Fruit fly (Drosophila melanogaster) whole organism, embryonic: ENCODE measurements around the gene Gr63a.

Experiments used
- Ada2b ChIP-seq: fragments of 200-800 bp; sonication (Bioruptor generic); IDR thresholded peaks from 2 replicates; pipeline ENCODE4 v1.3.6; 2022; ENCODE audit warnings: missing biosample characterization, missing genetic modification characterization
- B-H1 ChIP-seq: fragments of 200-800 bp; sonication (Bioruptor generic); IDR thresholded peaks from 3 replicates; pipeline ENCODE4 v1.3.6; 2022; ENCODE audit warnings: missing biosample characterization, missing genetic modification characterization
- C15 ChIP-seq: fragments of 200-800 bp; sonication (Bioruptor generic); IDR thresholded peaks from 3 replicates; pipeline ENCODE4 v1.3.6; 2022; ENCODE audit warnings: missing biosample characterization, missing genetic modification characterization
- CG1024 ChIP-seq: fragments of 200-800 bp; sonication (Bioruptor generic); IDR thresholded peaks from 2 replicates; pipeline ENCODE4 v1.3.6; 2022; ENCODE audit warnings: missing biosample characterization, missing genetic modification characterization
- CG11695 ChIP-seq: fragments of 200-800 bp; sonication (Bioruptor generic); IDR thresholded peaks from 3 replicates; pipeline ENCODE4 v1.3.6; 2022; ENCODE audit warnings: missing biosample characterization, missing genetic modification characterization
- CG15011 ChIP-seq: fragments of 200-800 bp; sonication (Bioruptor generic); optimal IDR thresholded peaks from 3 replicates; lab custom pipeline; 2018; ENCODE audit warnings: missing biosample characterization, mild to moderate bottlenecking, missing genetic modification characterization
- CG1529 ChIP-seq: fragments of 200-800 bp; sonication (Bioruptor generic); optimal IDR thresholded peaks from 3 replicates; lab custom pipeline; 2018; ENCODE audit warnings: missing biosample characterization, missing genetic modification characterization
- CG1647 ChIP-seq: fragments of 200-800 bp; sonication (Bioruptor generic); optimal IDR thresholded peaks from 3 replicates; lab custom pipeline; 2016; ENCODE audit warnings: missing biosample characterization, missing genetic modification characterization
- CG16779 ChIP-seq: fragments of 200-800 bp; sonication (Bioruptor generic); IDR thresholded peaks from 2 replicates; pipeline ENCODE4 v1.3.6; 2022; ENCODE audit warnings: missing biosample characterization, missing genetic modification characterization
- CG1832 ChIP-seq: fragments of 200-800 bp; sonication (Bioruptor generic); optimal IDR thresholded peaks from 2 replicates; lab custom pipeline; 2017; ENCODE audit warnings: missing biosample characterization, mild to moderate bottlenecking, missing genetic modification characterization, inconsistent platforms
- CG18619 ChIP-seq: fragments of 200-800 bp; sonication (Bioruptor generic); optimal IDR thresholded peaks from 3 replicates; lab custom pipeline; 2017; ENCODE audit warnings: missing biosample characterization, mild to moderate bottlenecking, missing genetic modification characterization
- CG31224 ChIP-seq: fragments of 200-800 bp; sonication (Bioruptor generic); IDR thresholded peaks from 2 replicates; pipeline ENCODE4 v1.3.6; 2022; ENCODE audit warnings: missing biosample characterization, missing genetic modification characterization
- CG31388 ChIP-seq: fragments of 200-800 bp; sonication (Bioruptor generic); optimal IDR thresholded peaks from 2 replicates; lab custom pipeline; 2016; ENCODE audit warnings: missing biosample characterization, missing genetic modification characterization
- CG3838 ChIP-seq: fragments of 200-800 bp; sonication (Bioruptor generic); optimal IDR thresholded peaks from 3 replicates; lab custom pipeline; 2016; ENCODE audit warnings: missing biosample characterization, missing genetic modification characterization
- CG4328 ChIP-seq: fragments of 200-800 bp; sonication (Bioruptor generic); optimal IDR thresholded peaks from 3 replicates; lab custom pipeline; 2017; ENCODE audit warnings: missing biosample characterization, missing genetic modification reagents, missing genetic modification characterization
- CG4424 ChIP-seq: fragments of 200-800 bp; sonication (Bioruptor generic); optimal IDR thresholded peaks from 3 replicates; lab custom pipeline; 2016; ENCODE audit warnings: missing biosample characterization, missing genetic modification characterization
- CG4617 ChIP-seq: fragments of 200-800 bp; sonication (Bioruptor generic); optimal IDR thresholded peaks from 3 replicates; lab custom pipeline; 2016; ENCODE audit warnings: missing biosample characterization, missing genetic modification characterization, borderline replicate concordance
- CG6689 ChIP-seq: fragments of 200-800 bp; sonication (Bioruptor generic); IDR thresholded peaks from 2 replicates; pipeline ENCODE4 v1.3.6; 2022; ENCODE audit warnings: missing biosample characterization, missing genetic modification characterization
- CG6813 ChIP-seq: fragments of 200-800 bp; sonication (Bioruptor generic); optimal IDR thresholded peaks from 2 replicates; lab custom pipeline; 2017; ENCODE audit warnings: missing biosample characterization, missing genetic modification characterization, mild to moderate bottlenecking, moderate library complexity, missing genetic modification reagents
- CG7786 ChIP-seq: fragments of 200-800 bp; sonication (Bioruptor generic); optimal IDR thresholded peaks from 2 replicates; lab custom pipeline; 2016; ENCODE audit warnings: missing biosample characterization, missing genetic modification characterization
- CG9797 ChIP-seq: fragments of 200-800 bp; sonication (Bioruptor generic); optimal IDR thresholded peaks from 3 replicates; lab custom pipeline; 2018; ENCODE audit warnings: missing biosample characterization, mild to moderate bottlenecking, missing genetic modification characterization
- CHES-1-like ChIP-seq: fragments of 200-800 bp; sonication (Bioruptor generic); optimal IDR thresholded peaks from 2 replicates; lab custom pipeline; 2016; ENCODE audit warnings: missing biosample characterization, missing genetic modification characterization
- Camta ChIP-seq: fragments of 200-800 bp; sonication (Bioruptor generic); optimal IDR thresholded peaks from 2 replicates; lab custom pipeline; 2016; ENCODE audit warnings: missing biosample characterization, missing genetic modification characterization
- Deaf1 ChIP-seq: fragments of 200-800 bp; optimal IDR thresholded peaks from 3 replicates; lab custom pipeline; 2019; ENCODE audit warnings: missing biosample characterization, mild to moderate bottlenecking, missing genetic modification characterization, moderate library complexity
- Dip2 ChIP-seq: fragments of 200-800 bp; sonication (Bioruptor generic); IDR thresholded peaks from 2 replicates; pipeline ENCODE4 v1.3.6; 2022; ENCODE audit warnings: missing biosample characterization, missing genetic modification characterization
- Ets97D ChIP-seq: fragments of 200-800 bp; sonication (Bioruptor generic); optimal IDR thresholded peaks from 3 replicates; lab custom pipeline; 2016; ENCODE audit warnings: missing biosample characterization, missing genetic modification characterization
- H15 ChIP-seq: fragments of 200-800 bp; sonication (Bioruptor generic); IDR thresholded peaks from 3 replicates; pipeline ENCODE4 v1.3.6; 2022; ENCODE audit warnings: missing biosample characterization, missing genetic modification characterization
- Hr3 ChIP-seq: fragments of 200-800 bp; sonication (Bioruptor generic); optimal IDR thresholded peaks from 3 replicates; lab custom pipeline; 2016; ENCODE audit warnings: missing biosample characterization, missing genetic modification characterization
- Jarid2 ChIP-seq: fragments of 200-800 bp; sonication (Bioruptor generic); optimal IDR thresholded peaks from 3 replicates; lab custom pipeline; 2017; ENCODE audit warnings: mild to moderate bottlenecking, missing biosample characterization, missing genetic modification reagents, missing genetic modification characterization
- Nf-YC ChIP-seq: fragments of 200-800 bp; optimal IDR thresholded peaks from 3 replicates; lab custom pipeline; 2019; ENCODE audit warnings: missing biosample characterization, mild to moderate bottlenecking, missing genetic modification characterization, moderate library complexity
- Scr ChIP-seq: fragments of 200-800 bp; sonication (Bioruptor generic); IDR thresholded peaks from 2 replicates; pipeline ENCODE4 v1.3.6; 2022; ENCODE audit warnings: missing biosample characterization, missing genetic modification characterization; ENCODE audit not compliant: partially characterized antibody
- Sin3A ChIP-seq: fragments of >200 bp; optimal IDR thresholded peaks from 2 replicates; lab custom pipeline; 2018
- ato ChIP-seq: fragments of 200-800 bp; sonication (Bioruptor generic); IDR thresholded peaks from 2 replicates; pipeline ENCODE4 v1.3.6; 2022; ENCODE audit warnings: missing biosample characterization, missing genetic modification characterization; ENCODE audit not compliant: partially characterized antibody
- bcd ChIP-seq: fragments of 200-800 bp; sonication (Bioruptor generic); optimal IDR thresholded peaks from 2 replicates; lab custom pipeline; 2017; ENCODE audit warnings: missing biosample characterization, mild to moderate bottlenecking, missing genetic modification characterization
- croc ChIP-seq: fragments of 200-800 bp; sonication (Bioruptor generic); conservative IDR thresholded peaks from 3 replicates; pipeline ENCODE4 v1.3.6; 2022; ENCODE audit warnings: missing biosample characterization, missing genetic modification characterization
- dan ChIP-seq: fragments of 200-800 bp; sonication (Bioruptor generic); IDR thresholded peaks from 2 replicates; pipeline ENCODE4 v1.3.6; 2022; ENCODE audit warnings: missing biosample characterization, missing genetic modification characterization
- esg ChIP-seq: fragments of 200-800 bp; sonication (Bioruptor generic); conservative IDR thresholded peaks from 2 replicates; pipeline ENCODE4 v1.3.6; 2022; ENCODE audit warnings: missing biosample characterization, missing genetic modification characterization
- ftz-f1 ChIP-seq: fragments of 200-800 bp; sonication (Bioruptor generic); optimal IDR thresholded peaks from 2 replicates; lab custom pipeline; 2016; ENCODE audit warnings: missing biosample characterization, missing genetic modification characterization
- gcm ChIP-seq: fragments of 200-800 bp; sonication (Bioruptor generic); optimal IDR thresholded peaks from 2 replicates; lab custom pipeline; 2019; ENCODE audit warnings: missing biosample characterization, mild to moderate bottlenecking, missing genetic modification characterization, moderate library complexity
- jing ChIP-seq: fragments of 200-800 bp; sonication (Bioruptor generic); optimal IDR thresholded peaks from 2 replicates; lab custom pipeline; 2018; ENCODE audit warnings: missing biosample characterization, mild to moderate bottlenecking, missing genetic modification characterization
- jumu ChIP-seq: fragments of 200-800 bp; sonication (Bioruptor generic); optimal IDR thresholded peaks from 3 replicates; lab custom pipeline; 2016; ENCODE audit warnings: missing biosample characterization, missing genetic modification characterization
- kni ChIP-seq: fragments of 200-800 bp; sonication (Bioruptor generic); optimal IDR thresholded peaks from 3 replicates; lab custom pipeline; 2017; ENCODE audit warnings: mild to moderate bottlenecking, missing biosample characterization, missing genetic modification reagents, missing genetic modification characterization
- lab ChIP-seq: fragments of 200-800 bp; sonication (Bioruptor generic); optimal IDR thresholded peaks from 3 replicates; lab custom pipeline; 2017; ENCODE audit warnings: missing biosample characterization, missing genetic modification characterization, mild to moderate bottlenecking, moderate library complexity, missing genetic modification reagents
- mirr ChIP-seq: fragments of 200-800 bp; sonication (Bioruptor generic); optimal IDR thresholded peaks from 3 replicates; lab custom pipeline; 2018; ENCODE audit warnings: missing biosample characterization, mild to moderate bottlenecking, missing genetic modification characterization
- nmo ChIP-seq: fragments of 200-800 bp; sonication (Bioruptor generic); optimal IDR thresholded peaks from 2 replicates; lab custom pipeline; 2018; ENCODE audit warnings: missing biosample characterization, mild to moderate bottlenecking, missing genetic modification characterization, moderate library complexity
- pum ChIP-seq: fragments of 200-800 bp; sonication (Bioruptor generic); optimal IDR thresholded peaks from 2 replicates; lab custom pipeline; 2016; ENCODE audit warnings: missing biosample characterization, missing genetic modification characterization
- so ChIP-seq: fragments of 200-800 bp; sonication (Bioruptor generic); IDR thresholded peaks from 3 replicates; pipeline ENCODE4 v1.3.6; 2022; ENCODE audit warnings: missing biosample characterization, missing genetic modification characterization
- trh ChIP-seq: fragments of 200-800 bp; sonication (Bioruptor generic); optimal IDR thresholded peaks from 2 replicates; lab custom pipeline; 2016; ENCODE audit warnings: missing biosample characterization, missing genetic modification characterization
- unpg ChIP-seq: fragments of 200-800 bp; sonication (Bioruptor generic); optimal IDR thresholded peaks from 3 replicates; lab custom pipeline; 2018; ENCODE audit warnings: missing biosample characterization, mild to moderate bottlenecking, missing genetic modification characterization, moderate library complexity
- usp ChIP-seq: fragments of >200 bp; optimal IDR thresholded peaks from 2 replicates; lab custom pipeline; 2017; ENCODE audit warnings: missing biosample characterization, missing genetic modification characterization
- wdn ChIP-seq: fragments of 200-800 bp; sonication (Bioruptor generic); IDR thresholded peaks from 2 replicates; pipeline ENCODE4 v1.3.6; 2022; ENCODE audit warnings: missing biosample characterization, missing genetic modification characterization

Gr63a gene

dm6 chr3L:3902491-3903198 lies 6.2 kb upstream of the Gr63a start, which contains the start of gene Ubi-p63E (continued):
- TF ChIP-seq Jarid2 (GFP tag; lab: Kevin White, UChicago) (peak; percentile 64), C15 (no peak), Ets97D (GFP tag; lab: Kevin White, UChicago) (peak; percentile 53), ato (GFP tag; lab: Robert Waterston, UW) (no peak), CG18619 (GFP tag; lab: Kevin White, UChicago) (peak; percentile 50), usp (GFP tag; lab: Kevin White, UChicago) (no peak), CG3838 (GFP tag; lab: Kevin White, UChicago) (peak; percentile 35), Nf-YC (peak; percentile 33), CG7786 (GFP tag; lab: Kevin White, UChicago) (peak; percentile 58), Deaf1 (tag; lab: Kevin White, UChicago) (no peak), CG6689 (GFP tag; lab: Robert Waterston, UW) (no peak), croc (peak; percentile 54; the same call in 2 of the 3 replicates), kni (GFP tag; lab: Kevin White, UChicago) (no peak), CG1529 (GFP tag; lab: Kevin White, UChicago) (peak; percentile 40), esg (no peak), CG11695 (GFP tag; lab: Robert Waterston, UW) (no peak), H15 (no peak), pum (GFP tag; lab: Kevin White, UChicago) (peak; percentile 75), Hr3 (GFP tag; lab: Kevin White, UChicago) (peak; percentile 56), dan (no peak), Ada2b (GFP tag; lab: Robert Waterston, UW) (no peak), jumu (GFP tag; lab: Kevin White, UChicago) (peak; percentile 50), CG31224 (GFP tag; lab: Robert Waterston, UW) (no peak), CHES-1-like (GFP tag; lab: Kevin White, UChicago) (peak; percentile 54), CG4328 (GFP tag; lab: Kevin White, UChicago) (no peak), nmo (GFP tag; lab: Kevin White, UChicago) (peak; percentile 72), CG9797 (peak; percentile 51), gcm (GFP tag; lab: Kevin White, UChicago) (no peak), Sin3A (lab: Kevin White, UChicago) (no peak), CG1024 (GFP tag; lab: Robert Waterston, UW) (no peak), CG16779 (GFP tag; lab: Robert Waterston, UW) (no peak), bcd (GFP tag; lab: Kevin White, UChicago) (peak; percentile 62), CG4424 (GFP tag; lab: Kevin White, UChicago) (peak; percentile 67), unpg (peak; percentile 60), CG31388 (no peak), Scr (GFP tag; lab: Robert Waterston, UW) (no peak), CG1647 (GFP tag; lab: Kevin White, UChicago) (peak; percentile 63), mirr (GFP tag; lab: Kevin White, UChicago) (peak; percentile 44), jing (GFP tag; lab: Kevin White, UChicago) (peak; percentile 11), Dip2 (GFP tag; lab: Robert Waterston, UW) (no peak), CG4617 (GFP tag; lab: Kevin White, UChicago) (peak; percentile 18), wdn (no peak), B-H1 (no peak), Camta (GFP tag; lab: Kevin White, UChicago) (peak; percentile 61), so (GFP tag; lab: Robert Waterston, UW) (no peak), CG15011 (GFP tag; lab: Kevin White, UChicago) (peak; percentile 27), CG6813 (GFP tag; lab: Kevin White, UChicago) (peak; percentile 32), CG1832 (GFP tag; lab: Kevin White, UChicago) (no peak), lab (GFP tag; lab: Kevin White, UChicago) (peak; percentile 55), trh (GFP tag; lab: Kevin White, UChicago) (no peak), ftz-f1 (GFP tag; lab: Kevin White, UChicago) (peak; percentile 82)
